Worm (Caenorhabditis elegans) whole organism, late embryonic: ENCODE results near the gene Y46G5A.47.

Experiments used
- ceh-14 ChIP-seq: sonication (generic microtip); optimal IDR thresholded peaks from 2 replicates; lab custom pipeline; 2016; ENCODE audit warnings: missing genotype, missing genetic modification characterization, missing compliant biosample characterization
- elt-4 ChIP-seq: sonication (generic microtip); optimal IDR thresholded peaks from 2 replicates; lab custom pipeline; 2016; ENCODE audit warnings: missing genetic modification characterization, missing compliant biosample characterization
- ets-4 ChIP-seq: sonication (generic microtip); optimal IDR thresholded peaks from 2 replicates; lab custom pipeline; 2016; ENCODE audit warnings: missing genetic modification characterization, missing compliant biosample characterization
- hlh-15 ChIP-seq: sonication (generic microtip); optimal IDR thresholded peaks from 2 replicates; lab custom pipeline; 2016; ENCODE audit warnings: missing genetic modification characterization, missing compliant biosample characterization
- nhr-11 ChIP-seq: fragments of 150-350 bp; optimal IDR thresholded peaks from 2 replicates; lab custom pipeline; 2014; ENCODE audit warnings: missing biosample characterization, missing genetic modification characterization
- pat-9 ChIP-seq: fragments of 200-800 bp; sonication (Bioruptor generic); optimal IDR thresholded peaks from 2 replicates; lab custom pipeline; 2018; ENCODE audit warnings: mild to moderate bottlenecking, missing genetic modification characterization, moderate library complexity, missing compliant biosample characterization
- pha-4 ChIP-seq: fragments of 150-350 bp; optimal IDR thresholded peaks from 2 replicates; lab custom pipeline; 2018; ENCODE audit warnings: missing biosample characterization, missing genetic modification reagents, missing genetic modification characterization
- pqm-1 ChIP-seq: sonication (generic microtip); optimal IDR thresholded peaks from 2 replicates; lab custom pipeline; 2016; ENCODE audit warnings: missing genetic modification characterization, missing compliant biosample characterization

DNA sequence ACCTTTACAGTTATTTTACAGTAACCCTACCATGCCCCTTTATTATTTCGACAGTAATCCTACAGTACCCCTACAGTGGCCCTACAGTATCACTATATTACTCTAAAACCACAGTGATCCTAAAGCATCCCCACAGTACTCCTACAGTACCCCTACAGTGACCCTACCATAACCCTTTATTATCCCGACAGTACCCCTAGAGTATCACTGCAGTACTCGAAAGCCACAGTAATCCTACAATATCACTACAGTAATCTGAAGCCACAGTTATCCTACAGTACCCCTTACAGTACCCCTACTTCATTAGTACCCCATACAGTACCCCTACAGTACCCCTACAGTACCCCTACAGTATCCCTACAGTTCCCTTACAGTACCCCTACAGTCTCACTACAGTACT is 40.6 kb downstream of the Y46G5A.47 start:
- TF ChIP-seq pat-9 (tag; lab: Kevin White, UChicago) (no peak), pha-4 (tag; lab: Kevin White, UChicago) (no peak), elt-4 (tag; lab: Kevin White, UChicago) (no peak), ceh-14 (tag; lab: Kevin White, UChicago) (no peak), hlh-15 (no peak), ets-4 (tag; lab: Kevin White, UChicago) (no peak), pqm-1 (no peak), nhr-11 (tag; lab: Kevin White, UChicago) (no peak)
